Worm (Caenorhabditis elegans) whole organism, L3 larva: Measurements from ENCODE around the gene F53A2.11.

Experiments
- ZK546.5 ChIP-seq: sonication (generic microtip); optimal IDR thresholded peaks from 2 replicates; lab custom pipeline; 2017; ENCODE audit warnings: missing biosample characterization, missing genetic modification characterization
- elt-3 ChIP-seq, 3 experiments: fragments of 150-350 bp in 1 of 3; sonication (generic microtip) in 2 of 3; optimal IDR thresholded peaks; 2 replicates in 2 of 3; 4 replicates in 1 of 3; lab custom pipeline; 2014 to 2017; ENCODE audit warnings: missing biosample characterization in 3 of 3, missing genetic modification characterization in 3 of 3
- mdl-1 ChIP-seq: fragments of 150-350 bp; optimal IDR thresholded peaks from 2 replicates; lab custom pipeline; 2014; ENCODE audit warnings: missing biosample characterization, missing genetic modification characterization
- tbx-2 ChIP-seq: sonication (generic microtip); optimal IDR thresholded peaks from 2 replicates; lab custom pipeline; 2016; ENCODE audit warnings: mild to moderate bottlenecking, missing genetic modification characterization, missing compliant biosample characterization

DNA sequence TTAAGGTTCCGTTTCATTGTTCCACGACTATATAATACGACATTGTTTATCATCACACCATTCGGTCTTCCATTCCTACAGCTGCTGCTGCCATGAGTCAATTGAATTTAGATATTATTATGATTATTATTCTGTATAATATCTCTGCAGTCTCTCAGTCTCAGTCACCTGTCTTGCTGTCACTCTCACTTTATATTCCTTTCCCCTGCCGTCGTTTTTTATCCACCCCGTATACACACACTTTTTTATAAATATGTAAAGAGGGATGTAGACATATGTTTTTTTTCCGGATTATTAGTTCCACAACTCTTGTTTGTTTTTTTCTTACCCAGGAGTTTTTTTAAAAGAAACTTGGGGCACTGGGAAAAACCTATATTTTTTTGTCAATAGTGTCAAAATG is 50.3 kb downstream of the F53A2.11 start:
- TF ChIP-seq elt-3 (tag; optimal IDR thresholded peaks at IDR 0.05; lab: Kevin White, UChicago) (no peak), mdl-1 (tag; lab: Kevin White, UChicago) (no peak), tbx-2 (tag; lab: Kevin White, UChicago) (no peak), ZK546.5 (tag; lab: Kevin White, UChicago) (no peak)
